Worm (Caenorhabditis elegans) whole organism, L3 larva: ENCODE measurements around the gene F25E5.5.

ENCODE experiments used
- ZK546.5 ChIP-seq: sonication (generic microtip); optimal IDR thresholded peaks from 2 replicates; lab custom pipeline; 2017; ENCODE audit warnings: missing biosample characterization, missing genetic modification characterization
- aly-2 ChIP-seq: fragments of 150-350 bp; optimal IDR thresholded peaks from 2 replicates; lab custom pipeline; 2014; ENCODE audit warnings: missing biosample characterization, missing genetic modification characterization
- fkh-10 ChIP-seq: sonication (generic microtip); optimal IDR thresholded peaks from 2 replicates; lab custom pipeline; 2017; ENCODE audit warnings: missing biosample characterization, missing genetic modification reagents, missing genetic modification characterization
- mml-1 ChIP-seq: fragments of 150-350 bp; sonication (generic microtip); optimal IDR thresholded peaks from 3 replicates; lab custom pipeline; 2014; ENCODE audit warnings: missing biosample characterization, missing genetic modification characterization
- nhr-12 ChIP-seq: fragments of 150-350 bp; optimal IDR thresholded peaks from 2 replicates; lab custom pipeline; 2014; ENCODE audit warnings: missing biosample characterization, missing genetic modification characterization
- nhr-237 ChIP-seq: fragments of 150-350 bp; optimal IDR thresholded peaks from 2 replicates; lab custom pipeline; 2014; ENCODE audit warnings: missing biosample characterization, missing genetic modification characterization
- nhr-28 ChIP-seq: fragments of 150-350 bp; optimal IDR thresholded peaks from 2 replicates; lab custom pipeline; 2014; ENCODE audit warnings: missing biosample characterization, missing genetic modification characterization
- nhr-43 ChIP-seq: sonication (generic microtip); optimal IDR thresholded peaks from 2 replicates; lab custom pipeline; 2016; ENCODE audit warnings: mild to moderate bottlenecking, missing genetic modification characterization, missing compliant biosample characterization; ENCODE audit not compliant: poor library complexity, severe bottlenecking
- nhr-76 ChIP-seq: fragments of 150-350 bp; sonication (generic microtip); optimal IDR thresholded peaks from 5 replicates; lab custom pipeline; 2014; ENCODE audit warnings: missing biosample characterization, missing genetic modification characterization
- nhr-77 ChIP-seq: fragments of 150-350 bp; optimal IDR thresholded peaks from 2 replicates; lab custom pipeline; 2014; ENCODE audit warnings: missing biosample characterization, missing genetic modification characterization
- pha-4 ChIP-seq: fragments of 150-350 bp; optimal IDR thresholded peaks from 2 replicates; lab custom pipeline; 2014; ENCODE audit warnings: missing biosample characterization, missing genetic modification reagents, missing genetic modification characterization
- tbx-2 ChIP-seq: sonication (generic microtip); optimal IDR thresholded peaks from 2 replicates; lab custom pipeline; 2016; ENCODE audit warnings: mild to moderate bottlenecking, missing genetic modification characterization, missing compliant biosample characterization

- TF ChIP-seq nhr-43 (tag; lab: Kevin White, UChicago), result no peak
- TF ChIP-seq tbx-2 (tag; lab: Kevin White, UChicago), result no peak
- no peak for TF ChIP-seq aly-2
- TF ChIP-seq nhr-12 (tag; lab: Kevin White, UChicago), result no peak
- no peak for TF ChIP-seq nhr-76
- TF ChIP-seq nhr-28 (tag; lab: Kevin White, UChicago), result no peak
- TF ChIP-seq pha-4 (tag; lab: Kevin White, UChicago), result no peak
- TF ChIP-seq nhr-77, result no peak
- TF ChIP-seq fkh-10 (GFP tag; lab: Kevin White, UChicago), result no peak
- no peak for TF ChIP-seq ZK546.5 (tag; lab: Kevin White, UChicago)
- TF ChIP-seq nhr-237, result no peak
- TF ChIP-seq mml-1 (tag; lab: Kevin White, UChicago), result no peak
Measured at ce11 chrV:7455008-7455407, 7.9 kb downstream of the F25E5.5 start, which contains the start of gene F25E5.2.
